Fruit fly (Drosophila melanogaster): ENCODE data around the gene CG11696.

The CG11696 gene

dm6 chrX:11611645-11612079 lies 38.1 kb downstream of the CG11696 start, which contains the start of the genes CG2247 and CG1703:
Gene CG2247 (minus strand): TSS chrX:11611652.
Gene CG1703 (plus strand): TSS chrX:11611927.
- peak; percentile 38 for TF ChIP-seq CG17801 (GFP tag; optimal IDR thresholded peaks at IDR 0.05; ENCODE audit: partially characterized antibody)

dm6 chrX:11615652-11616495 lies 42.3 kb downstream of the CG11696 start, which contains the start of the genes RPA3 and Met:
Gene RPA3 (minus strand): TSS chrX:11615840.
Gene Met (plus strand): TSS chrX:11616124.
- peak; percentile 49 for TF ChIP-seq CG17801 (GFP tag; optimal IDR thresholded peaks at IDR 0.05; ENCODE audit: partially characterized antibody)

DNA sequence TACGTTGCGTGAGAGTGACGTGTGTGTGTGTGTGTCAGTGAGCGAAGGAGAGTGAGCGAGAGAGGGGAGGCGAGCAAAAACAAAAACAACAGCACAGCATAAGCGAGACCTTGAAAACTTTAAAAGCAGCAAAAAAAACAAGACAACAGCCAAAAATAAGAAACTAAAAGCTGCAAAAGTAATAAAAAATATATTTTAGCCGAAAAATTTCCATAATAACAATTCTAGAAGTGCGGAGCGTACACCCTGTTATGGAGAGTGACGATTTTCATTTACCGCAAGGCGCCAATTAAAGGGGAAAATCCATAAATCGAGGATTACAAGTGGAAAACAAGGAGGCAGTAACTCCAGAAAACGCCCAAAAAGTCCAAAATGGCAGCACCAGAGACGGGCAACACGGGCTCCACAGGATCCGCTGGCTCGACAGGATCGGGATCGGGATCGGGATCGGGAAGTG lies 43.0 kb downstream of the CG11696 start:
- TF ChIP-seq CG17801 (GFP tag; optimal IDR thresholded peaks at IDR 0.05; ENCODE audit: partially characterized antibody), result no peak

dm6 chrX:11619617-11620016 lies 46.1 kb downstream of the CG11696 start:
- no peak for TF ChIP-seq CG17801 (GFP tag; optimal IDR thresholded peaks at IDR 0.05; ENCODE audit: partially characterized antibody)

DNA sequence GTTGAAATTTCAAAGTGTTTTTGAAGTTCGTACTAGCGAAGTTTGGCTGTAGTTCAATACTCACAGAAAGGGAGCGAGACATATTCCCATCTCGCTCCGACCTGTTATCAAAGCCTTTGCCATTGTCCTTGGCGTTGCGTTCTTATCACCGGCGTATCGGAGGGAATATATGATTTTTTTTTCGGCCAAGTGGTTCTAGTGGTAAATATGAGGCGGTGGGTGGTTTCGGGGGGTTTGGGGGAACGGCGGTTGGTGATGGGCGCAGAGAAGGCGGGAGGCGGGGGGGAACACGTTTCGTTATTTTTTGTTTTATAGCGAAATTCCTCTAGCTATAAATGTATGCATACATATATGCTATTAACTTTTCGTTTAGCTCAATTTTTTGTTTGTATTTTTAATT lies 47.0 kb downstream of the CG11696 start:
- no peak for TF ChIP-seq CG17801 (GFP tag; optimal IDR thresholded peaks at IDR 0.05; ENCODE audit: partially characterized antibody)

DNA sequence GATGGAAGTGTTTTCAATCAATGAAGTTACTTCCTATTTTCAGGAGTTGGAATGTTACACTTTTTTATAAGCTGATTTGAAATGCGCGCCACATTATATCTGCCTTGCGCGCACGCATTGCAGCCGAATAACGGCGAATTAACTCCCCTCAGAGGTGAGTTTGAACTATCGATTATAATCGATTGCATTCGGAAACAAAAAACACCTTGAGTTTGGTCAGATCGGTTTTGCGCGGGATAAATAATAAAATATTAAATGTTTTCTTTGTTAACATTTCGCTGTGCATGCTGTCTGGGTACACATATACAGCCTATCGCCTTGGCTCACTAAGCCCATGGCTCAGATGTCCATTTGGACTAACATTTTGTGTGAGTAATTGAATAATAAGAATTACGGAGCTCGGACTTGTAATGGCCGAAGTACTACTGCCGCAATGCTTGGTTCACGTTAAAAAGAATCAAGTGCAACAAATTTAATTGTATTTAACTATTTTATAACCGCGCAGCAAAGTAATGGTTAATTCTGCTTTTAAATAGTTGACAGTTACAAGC lies 47.9 kb downstream of the CG11696 start:
- no peak for TF ChIP-seq CG17801 (GFP tag; optimal IDR thresholded peaks at IDR 0.05; ENCODE audit: partially characterized antibody)

DNA sequence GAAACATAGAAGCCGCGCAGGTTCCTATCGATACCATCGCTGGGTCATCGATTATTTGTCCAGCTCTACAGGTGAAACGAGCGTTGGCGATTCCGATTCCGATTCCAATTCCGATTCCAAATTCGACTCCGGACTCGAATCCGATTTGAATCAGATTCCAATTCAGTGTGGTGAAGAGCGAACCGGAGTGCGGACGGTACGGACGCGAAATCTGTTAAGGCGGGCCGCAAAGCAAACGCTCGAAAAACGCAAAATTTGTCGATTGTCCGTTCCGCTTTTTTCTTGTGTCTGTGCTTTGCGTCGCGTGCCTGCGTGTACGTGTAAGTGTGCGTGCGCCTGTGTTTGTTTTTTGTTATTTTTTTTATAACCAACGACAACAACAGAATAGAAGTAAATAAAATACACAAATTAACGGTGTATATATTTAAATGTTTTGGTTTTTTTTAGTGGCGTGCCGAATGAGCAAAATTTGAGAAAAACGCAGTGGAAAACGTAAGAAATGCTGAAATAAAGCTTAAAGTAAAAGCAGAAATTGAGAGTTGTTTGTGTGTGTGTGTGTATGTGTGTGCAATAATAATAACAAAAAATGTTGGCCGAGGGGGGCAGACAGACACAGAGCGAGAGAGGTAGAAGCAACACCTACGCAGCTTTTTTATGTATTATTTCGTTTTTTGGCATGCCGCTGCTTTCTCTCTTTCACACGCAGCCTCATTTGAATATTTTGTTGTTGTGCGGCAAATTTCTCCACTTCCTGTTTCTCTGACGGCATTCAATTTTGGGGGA lies 48.5 kb downstream of the CG11696 start, which contains the start of gene Ptp10D:
Gene Ptp10D (plus strand): TSS at position 150 of the 783 bp plus-strand sequence.
- peak; percentile 64 for TF ChIP-seq CG17801 (GFP tag; optimal IDR thresholded peaks at IDR 0.05; ENCODE audit: partially characterized antibody)

- TF ChIP-seq CG17801 (GFP tag; optimal IDR thresholded peaks at IDR 0.05; ENCODE audit: partially characterized antibody), result peak; percentile 96
Observed at dm6 chrX:11622649-11623425, 49.3 kb downstream of the CG11696 start.

Measured in ovary, adult (tissue).